Fruit fly (Drosophila melanogaster) whole organism, prepupa: ENCODE measurements around the gene CG14402.
A peak's percentile ranks its signal among the peaks of the same experiment; 100 is the strongest.

Source experiments
- Blimp-1 ChIP-seq: fragments of 200-800 bp; sonication (Bioruptor generic); optimal IDR thresholded peaks from 3 replicates; lab custom pipeline; 2017; ENCODE audit warnings: missing biosample characterization, missing genetic modification characterization, mild to moderate bottlenecking, moderate library complexity, missing genetic modification reagents
- CG10631 ChIP-seq: fragments of 200-800 bp; sonication (Bioruptor generic); optimal IDR thresholded peaks from 2 replicates; lab custom pipeline; 2016; ENCODE audit warnings: missing biosample characterization, missing genetic modification characterization
- CG10669 ChIP-seq: fragments of 200-800 bp; sonication (Bioruptor generic); optimal IDR thresholded peaks from 3 replicates; lab custom pipeline; 2018; ENCODE audit warnings: missing biosample characterization, mild to moderate bottlenecking, missing genetic modification characterization, moderate library complexity
- CG11294 ChIP-seq: fragments of 200-800 bp; sonication (Bioruptor generic); IDR thresholded peaks from 2 replicates; pipeline ENCODE4 v1.3.6; 2022; ENCODE audit warnings: missing biosample characterization, missing genetic modification characterization
- CG15336 ChIP-seq: fragments of 200-800 bp; sonication (Bioruptor generic); IDR thresholded peaks from 2 replicates; pipeline ENCODE4 v1.3.6; 2022; ENCODE audit warnings: missing biosample characterization, missing genetic modification characterization
- CG1621 ChIP-seq: fragments of 200-800 bp; sonication (Bioruptor generic); optimal IDR thresholded peaks from 3 replicates; lab custom pipeline; 2018; ENCODE audit warnings: missing biosample characterization, mild to moderate bottlenecking, missing genetic modification characterization
- CG16779 ChIP-seq: fragments of 200-800 bp; sonication (Bioruptor generic); optimal IDR thresholded peaks from 3 replicates; lab custom pipeline; 2017; ENCODE audit warnings: missing biosample characterization, mild to moderate bottlenecking, missing genetic modification characterization
- CG3032 ChIP-seq: fragments of 200-800 bp; optimal IDR thresholded peaks from 2 replicates; lab custom pipeline; 2019; ENCODE audit warnings: missing biosample characterization, mild to moderate bottlenecking, missing genetic modification characterization, moderate library complexity
- CG31627 ChIP-seq: fragments of 200-800 bp; sonication (Bioruptor generic); optimal IDR thresholded peaks from 3 replicates; lab custom pipeline; 2016; ENCODE audit warnings: missing biosample characterization, missing genetic modification characterization
- CG34406 ChIP-seq: fragments of 200-800 bp; sonication (Bioruptor generic); optimal IDR thresholded peaks from 3 replicates; lab custom pipeline; 2016; ENCODE audit warnings: missing biosample characterization, missing genetic modification characterization
- CG3919 ChIP-seq: fragments of 200-800 bp; sonication (Bioruptor generic); optimal IDR thresholded peaks from 3 replicates; lab custom pipeline; 2016; ENCODE audit warnings: missing biosample characterization, missing genetic modification characterization
- CG4318 ChIP-seq: fragments of 200-800 bp; sonication (Bioruptor generic); optimal IDR thresholded peaks from 3 replicates; lab custom pipeline; 2017; ENCODE audit warnings: missing biosample characterization, mild to moderate bottlenecking, missing genetic modification characterization
- CG6276 ChIP-seq: fragments of 200-800 bp; sonication (Bioruptor generic); optimal IDR thresholded peaks from 2 replicates; lab custom pipeline; 2017; ENCODE audit warnings: missing biosample characterization, mild to moderate bottlenecking, missing genetic modification characterization
- CG6854 ChIP-seq: fragments of 200-800 bp; sonication (Bioruptor generic); optimal IDR thresholded peaks from 2 replicates; lab custom pipeline; 2017; ENCODE audit warnings: missing biosample characterization, mild to moderate bottlenecking, missing genetic modification characterization
- CG8119 ChIP-seq: fragments of 200-800 bp; sonication (Bioruptor generic); IDR thresholded peaks from 3 replicates; pipeline ENCODE4 v1.3.6; 2022; ENCODE audit warnings: missing biosample characterization, missing genetic modification characterization
- CG8319 ChIP-seq: fragments of 200-800 bp; sonication (Bioruptor generic); optimal IDR thresholded peaks from 3 replicates; lab custom pipeline; 2016; ENCODE audit warnings: missing biosample characterization, missing genetic modification characterization
- CG8632 ChIP-seq: fragments of 200-800 bp; sonication (Bioruptor generic); optimal IDR thresholded peaks from 3 replicates; lab custom pipeline; 2016; ENCODE audit warnings: missing biosample characterization, missing genetic modification characterization
- Eip75B ChIP-seq: fragments of 200-800 bp; sonication (Bioruptor generic); optimal IDR thresholded peaks from 3 replicates; lab custom pipeline; 2016; ENCODE audit warnings: missing biosample characterization, missing genetic modification characterization
- Eip78C ChIP-seq: fragments of 200-800 bp; sonication (Bioruptor generic); peaks from one replicate; lab custom pipeline; 2016; ENCODE audit warnings: missing biosample characterization, missing genetic modification characterization
- Ets96B ChIP-seq: fragments of 200-800 bp; optimal IDR thresholded peaks from 2 replicates; lab custom pipeline; 2019; ENCODE audit warnings: missing biosample characterization, mild to moderate bottlenecking, missing genetic modification characterization, moderate library complexity
- Gug ChIP-seq: fragments of 200-800 bp; sonication (Bioruptor generic); IDR thresholded peaks from 2 replicates; pipeline ENCODE4 v1.3.6; 2022; ENCODE audit warnings: missing biosample characterization, missing genetic modification characterization
- Hr38 ChIP-seq: sonication (Bioruptor generic); optimal IDR thresholded peaks from 2 replicates; lab custom pipeline; 2016; ENCODE audit warnings: missing biosample characterization, missing genetic modification characterization
- Hr39 ChIP-seq: fragments of 200-800 bp; sonication (Bioruptor generic); optimal IDR thresholded peaks from 2 replicates; lab custom pipeline; 2016; ENCODE audit warnings: missing biosample characterization, missing genetic modification characterization
- Hr4 ChIP-seq: fragments of 200-800 bp; sonication (Bioruptor generic); optimal IDR thresholded peaks from 3 replicates; lab custom pipeline; 2016; ENCODE audit warnings: missing biosample characterization, missing genetic modification characterization
- Met ChIP-seq: fragments of 200-800 bp; sonication (Bioruptor generic); optimal IDR thresholded peaks from 3 replicates; lab custom pipeline; 2016; ENCODE audit warnings: missing biosample characterization, missing genetic modification characterization
- OdsH ChIP-seq: fragments of 200-800 bp; sonication (Bioruptor generic); optimal IDR thresholded peaks from 3 replicates; lab custom pipeline; 2016; ENCODE audit warnings: missing biosample characterization, missing genetic modification characterization
- Smox ChIP-seq: fragments of 200-800 bp; sonication (Bioruptor generic); optimal IDR thresholded peaks from 3 replicates; lab custom pipeline; 2016; ENCODE audit warnings: missing biosample characterization, missing genetic modification characterization
- Sox102F ChIP-seq: fragments of 200-800 bp; sonication (Bioruptor generic); optimal IDR thresholded peaks from 2 replicates; lab custom pipeline; 2016; ENCODE audit warnings: missing biosample characterization, mild to moderate bottlenecking, missing genetic modification characterization
- Sox14 ChIP-seq: fragments of 200-800 bp; sonication (Bioruptor generic); optimal IDR thresholded peaks from 3 replicates; lab custom pipeline; 2016; ENCODE audit warnings: missing biosample characterization, missing genetic modification characterization
- Sox15 ChIP-seq: fragments of 200-800 bp; sonication (Bioruptor generic); optimal IDR thresholded peaks from 3 replicates; lab custom pipeline; 2016; ENCODE audit warnings: missing biosample characterization, missing genetic modification characterization
- acj6 ChIP-seq: fragments of 200-800 bp; sonication (Bioruptor generic); optimal IDR thresholded peaks from 3 replicates; lab custom pipeline; 2016; ENCODE audit warnings: missing biosample characterization, missing genetic modification characterization
- cyc ChIP-seq: fragments of 200-800 bp; sonication (Bioruptor generic); optimal IDR thresholded peaks from 3 replicates; lab custom pipeline; 2016; ENCODE audit warnings: missing biosample characterization, missing genetic modification characterization
- dac ChIP-seq: fragments of 200-800 bp; sonication (Bioruptor generic); optimal IDR thresholded peaks from 2 replicates; lab custom pipeline; 2017; ENCODE audit warnings: missing biosample characterization, mild to moderate bottlenecking, missing genetic modification characterization
- dsx ChIP-seq: fragments of 200-800 bp; optimal IDR thresholded peaks from 3 replicates; lab custom pipeline; 2019; ENCODE audit warnings: missing biosample characterization, mild to moderate bottlenecking, missing genetic modification characterization, moderate library complexity; ENCODE audit not compliant: poor library complexity, severe bottlenecking
- eg ChIP-seq: fragments of 200-800 bp; sonication (Bioruptor generic); IDR thresholded peaks from 3 replicates; pipeline ENCODE4 v1.3.6; 2022; ENCODE audit warnings: missing biosample characterization, missing genetic modification characterization
- fd85E ChIP-seq: fragments of 200-800 bp; sonication (Bioruptor generic); optimal IDR thresholded peaks from 3 replicates; lab custom pipeline; 2016; ENCODE audit warnings: missing biosample characterization, missing genetic modification characterization
- fkh ChIP-seq: fragments of 200-800 bp; sonication (Bioruptor generic); optimal IDR thresholded peaks from 3 replicates; lab custom pipeline; 2017; ENCODE audit warnings: missing biosample characterization, mild to moderate bottlenecking, missing genetic modification characterization, moderate library complexity
- lz ChIP-seq: fragments of 200-800 bp; sonication (Bioruptor generic); optimal IDR thresholded peaks from 3 replicates; lab custom pipeline; 2016; ENCODE audit warnings: missing biosample characterization, missing genetic modification characterization
- net ChIP-seq: fragments of 200-800 bp; sonication (Bioruptor generic); optimal IDR thresholded peaks from 3 replicates; lab custom pipeline; 2016; ENCODE audit warnings: missing biosample characterization, missing genetic modification characterization
- pdm3 ChIP-seq: fragments of 200-800 bp; sonication (Bioruptor generic); optimal IDR thresholded peaks from 3 replicates; lab custom pipeline; 2016; ENCODE audit warnings: missing biosample characterization, missing genetic modification characterization
- salr ChIP-seq, 2 experiments: fragments of 200-800 bp; sonication (Bioruptor generic); optimal IDR thresholded peaks; 3 replicates each; lab custom pipeline; 2016 to 2018; ENCODE audit warnings: missing biosample characterization in 2 of 2, missing genetic modification characterization in 2 of 2, mild to moderate bottlenecking in 1 of 2
- ss ChIP-seq, 2 experiments: fragments of 200-800 bp; sonication (Bioruptor generic); optimal IDR thresholded peaks; 2 replicates in 1 of 2; 3 replicates in 1 of 2; lab custom pipeline; 2017 to 2018; ENCODE audit warnings: mild to moderate bottlenecking in 2 of 2, missing biosample characterization in 2 of 2, missing genetic modification characterization in 2 of 2, moderate library complexity in 1 of 2
- svp ChIP-seq: fragments of 200-800 bp; sonication (Bioruptor generic); peaks from one replicate; lab custom pipeline; 2016; ENCODE audit warnings: missing biosample characterization, missing genetic modification characterization

CG14402 gene

DNA sequence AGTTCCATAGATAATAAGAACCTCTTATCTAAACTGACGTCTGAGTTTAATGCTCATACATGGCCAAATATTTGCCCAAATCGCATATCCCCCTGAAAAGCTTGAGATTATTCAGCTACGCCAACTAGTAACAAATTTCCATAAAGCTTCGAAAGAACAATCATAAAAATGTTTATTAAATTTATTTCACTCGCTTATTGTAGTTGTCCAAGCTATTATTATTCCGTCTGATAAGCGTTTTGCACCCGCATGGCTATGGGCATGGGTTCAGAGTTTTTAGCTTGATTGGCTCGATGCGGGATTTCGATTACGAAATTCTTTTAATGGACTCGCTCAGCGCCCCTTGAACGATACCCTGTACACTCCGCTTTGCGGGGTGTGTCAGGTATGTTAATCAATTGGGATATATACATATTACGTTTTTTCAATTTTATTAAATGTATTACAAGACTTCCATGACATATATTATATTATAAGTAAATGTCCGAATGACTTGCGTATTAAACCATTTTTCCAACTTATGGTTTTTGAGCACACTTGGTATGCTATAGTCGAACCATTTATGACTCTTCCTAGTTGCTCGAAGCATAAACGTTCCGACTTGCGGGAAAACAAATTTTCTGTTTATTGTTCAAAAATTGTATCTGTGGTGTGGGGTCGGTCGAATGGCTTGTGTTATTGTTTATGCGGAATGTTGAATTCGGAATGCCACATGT lies 43.3 kb upstream of the CG14402 start (continued):
- TF ChIP-seq CG16779 (peak; percentile 49), CG3919 (GFP tag; lab: Kevin White, UChicago) (peak; percentile 73), Blimp-1 (GFP tag; lab: Kevin White, UChicago) (peak; percentile 34), CG8632 (GFP tag; lab: Kevin White, UChicago) (peak; percentile 49), cyc (GFP tag; lab: Kevin White, UChicago) (peak; percentile 62), CG10669 (GFP tag; lab: Kevin White, UChicago) (peak; percentile 62), svp (GFP tag; lab: Kevin White, UChicago) (peak; percentile 91), Hr4 (GFP tag; lab: Kevin White, UChicago) (peak; percentile 72), eg (peak; percentile 80), dac (GFP tag; lab: Kevin White, UChicago) (peak; percentile 40), CG10631 (GFP tag; lab: Kevin White, UChicago) (peak; percentile 69), salr (GFP tag; optimal IDR thresholded peaks at IDR 0.05; lab: Kevin White, UChicago) (peak; percentile 11 to 38), Ets96B (tag; lab: Kevin White, UChicago) (peak; percentile 49), Eip75B (GFP tag; lab: Kevin White, UChicago) (peak; percentile 63), OdsH (peak; percentile 73), pdm3 (GFP tag; lab: Kevin White, UChicago) (peak; percentile 68), acj6 (GFP tag; lab: Kevin White, UChicago) (peak; percentile 78), Sox14 (GFP tag; lab: Kevin White, UChicago) (peak; percentile 65), fd85E (GFP tag; lab: Kevin White, UChicago) (no peak), Hr39 (peak; percentile 55), lz (peak; percentile 68), CG31627 (GFP tag; lab: Kevin White, UChicago) (peak; percentile 62), Sox15 (GFP tag; lab: Kevin White, UChicago) (peak; percentile 58), CG34406 (GFP tag; lab: Kevin White, UChicago) (peak; percentile 68), CG8319 (peak; percentile 63), Smox (peak; percentile 73)

DNA sequence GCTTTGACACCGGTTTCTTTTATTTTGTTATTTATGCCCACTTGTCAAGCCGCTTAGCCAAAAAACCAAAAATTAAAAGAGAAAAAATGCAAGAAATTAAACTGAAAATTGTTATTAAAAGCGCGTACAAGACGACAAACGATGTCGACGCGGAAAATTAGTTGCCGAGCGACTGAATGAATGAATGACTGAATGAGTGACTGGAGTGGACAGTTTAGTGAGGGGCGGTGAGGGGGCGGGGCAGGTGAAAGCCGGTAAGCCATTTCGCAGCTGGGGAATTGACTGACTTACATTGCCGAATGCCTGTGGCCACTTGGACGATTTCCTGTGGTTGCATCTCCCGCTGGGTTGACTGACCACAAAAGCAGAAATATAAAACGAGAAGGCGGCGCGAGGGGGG lies 42.5 kb upstream of the CG14402 start:
- no peak for TF ChIP-seq CG6276
- TF ChIP-seq Eip78C (GFP tag; lab: Kevin White, UChicago), result no peak
- TF ChIP-seq Blimp-1 (GFP tag; lab: Kevin White, UChicago), result no peak
- TF ChIP-seq Hr38, result no peak
- no peak for TF ChIP-seq CG34406 (GFP tag; lab: Kevin White, UChicago)
- TF ChIP-seq CG8319, result no peak
- TF ChIP-seq dsx, result no peak
- TF ChIP-seq CG31627 (GFP tag; lab: Kevin White, UChicago), result no peak
- no peak for TF ChIP-seq OdsH
- no peak for TF ChIP-seq Hr4 (GFP tag; lab: Kevin White, UChicago)
- TF ChIP-seq CG11294 (GFP tag; lab: Robert Waterston, UW), result no peak
- TF ChIP-seq cyc (GFP tag; lab: Kevin White, UChicago), result no peak
- no peak for TF ChIP-seq CG1621 (tag; lab: Kevin White, UChicago)
- TF ChIP-seq acj6 (GFP tag; lab: Kevin White, UChicago), result no peak
- TF ChIP-seq fd85E (GFP tag; lab: Kevin White, UChicago), result no peak
- no peak for TF ChIP-seq Smox
- no peak for TF ChIP-seq svp (GFP tag; lab: Kevin White, UChicago)
- TF ChIP-seq CG4318 (GFP tag; lab: Kevin White, UChicago), result no peak
- TF ChIP-seq Sox15 (GFP tag; lab: Kevin White, UChicago), result no peak
- no peak for TF ChIP-seq Sox102F (GFP tag; lab: Kevin White, UChicago)
- TF ChIP-seq, all 60 proteins: peak for 0

DNA sequence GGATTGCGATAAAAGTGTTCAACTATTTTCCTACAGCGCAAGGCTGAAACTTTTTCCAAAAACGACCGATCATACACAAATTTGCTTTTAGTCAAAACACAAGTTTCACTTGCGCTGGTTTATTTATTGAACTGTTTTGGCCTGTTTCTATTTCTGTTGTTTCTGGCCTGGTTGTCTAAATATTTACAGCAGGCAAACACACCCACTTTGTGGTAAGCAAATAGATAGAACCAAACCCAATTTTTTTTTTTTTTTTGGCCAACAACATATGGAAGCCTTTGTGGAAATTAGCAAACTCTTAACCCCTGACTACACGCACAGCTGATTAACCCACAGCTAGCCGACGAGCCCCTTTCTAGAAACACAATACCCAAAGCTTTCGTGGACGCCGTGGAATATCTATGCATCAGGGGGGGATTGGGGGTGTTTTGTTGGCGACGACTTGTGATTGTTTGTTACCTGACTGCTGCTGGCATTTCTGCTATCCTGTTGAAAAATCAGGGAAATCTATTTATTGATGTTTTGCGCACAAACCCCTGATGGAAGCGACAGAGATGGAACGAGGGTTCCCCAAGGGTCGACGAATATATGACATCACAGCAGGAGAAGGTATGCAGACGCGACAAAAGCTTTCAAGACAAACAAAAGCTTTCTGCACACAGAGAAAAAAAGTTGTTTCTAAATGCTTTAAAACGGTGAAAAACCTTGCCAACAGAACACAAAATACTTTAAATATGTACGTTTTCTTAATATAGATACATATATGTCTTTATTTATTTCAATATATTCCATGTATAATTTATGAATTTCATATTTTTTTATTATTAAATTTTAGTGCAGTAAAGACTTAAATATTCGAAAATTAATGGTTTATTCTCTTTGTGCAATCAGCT lies 41.2 kb upstream of the CG14402 start:
- TF ChIP-seq Met (GFP tag; lab: Kevin White, UChicago) (peak; percentile 10), CG34406 (GFP tag; lab: Kevin White, UChicago) (peak; percentile 49), fkh (GFP tag; lab: Kevin White, UChicago) (peak; percentile 87), ss (GFP tag; optimal IDR thresholded peaks at IDR 0.05; lab: Kevin White, UChicago) (peak in 1 of 2 experiments; percentile 12), net (GFP tag; lab: Kevin White, UChicago) (no peak), svp (GFP tag; lab: Kevin White, UChicago) (peak; percentile 62), CG8119 (GFP tag; lab: Robert Waterston, UW) (peak; percentile 65; the same call in 2 of the 3 replicates), CG6854 (no peak), acj6 (GFP tag; lab: Kevin White, UChicago) (peak; percentile 34), CG31627 (GFP tag; lab: Kevin White, UChicago) (no peak), Gug (GFP tag; lab: Robert Waterston, UW) (no peak), CG10631 (GFP tag; lab: Kevin White, UChicago) (peak; percentile 15), CG15336 (GFP tag; lab: Robert Waterston, UW) (peak; percentile 69), CG6276 (no peak), eg (peak; percentile 53; the same call in 2 of the 3 replicates), Hr4 (GFP tag; lab: Kevin White, UChicago) (peak; percentile 3), Smox (no peak), Hr38 (no peak), CG3032 (tag; lab: Kevin White, UChicago) (peak; percentile 35), Ets96B (tag; lab: Kevin White, UChicago) (peak; percentile 44)
